Worm (Caenorhabditis elegans) whole organism, L3 larva: ENCODE results near the gene nas-11.

Source experiments
- R02D3.7 ChIP-seq: fragments of 150-350 bp; optimal IDR thresholded peaks from 2 replicates; lab custom pipeline; 2014; ENCODE audit warnings: missing biosample characterization, missing genetic modification characterization
- ZK546.5 ChIP-seq: sonication (generic microtip); optimal IDR thresholded peaks from 2 replicates; lab custom pipeline; 2017; ENCODE audit warnings: missing biosample characterization, missing genetic modification characterization
- aly-2 ChIP-seq: fragments of 150-350 bp; optimal IDR thresholded peaks from 2 replicates; lab custom pipeline; 2014; ENCODE audit warnings: missing biosample characterization, missing genetic modification characterization
- ama-1 ChIP-seq: fragments of 150-350 bp; optimal IDR thresholded peaks from 2 replicates; lab custom pipeline; 2018
- ceh-16 ChIP-seq: sonication (generic microtip); optimal IDR thresholded peaks from 2 replicates; lab custom pipeline; 2017; ENCODE audit warnings: missing biosample characterization, missing genetic modification characterization
- ceh-28 ChIP-seq: fragments of 150-350 bp; optimal IDR thresholded peaks from 2 replicates; lab custom pipeline; 2014; ENCODE audit warnings: missing biosample characterization, missing genetic modification reagents, missing genetic modification characterization
- ceh-82 ChIP-seq: fragments of 150-350 bp; optimal IDR thresholded peaks from 2 replicates; lab custom pipeline; 2014; ENCODE audit warnings: missing biosample characterization, missing genetic modification characterization
- egl-27 ChIP-seq: sonication (generic microtip); optimal IDR thresholded peaks from 4 replicates; lab custom pipeline; 2017; ENCODE audit warnings: missing biosample characterization, missing genetic modification reagents, missing genetic modification characterization
- egl-5 ChIP-seq: fragments of 150-350 bp; optimal IDR thresholded peaks from 2 replicates; lab custom pipeline; 2017; ENCODE audit warnings: missing biosample characterization, missing genetic modification reagents, missing genetic modification characterization, inconsistent platforms
- elt-1 ChIP-seq: fragments of 150-350 bp; optimal IDR thresholded peaks from 2 replicates; lab custom pipeline; 2014; ENCODE audit warnings: missing biosample characterization, missing genetic modification characterization
- elt-2 ChIP-seq: sonication (generic microtip); optimal IDR thresholded peaks from 2 replicates; lab custom pipeline; 2016; ENCODE audit warnings: missing genetic modification reagents, mild to moderate bottlenecking, missing genetic modification characterization, missing compliant biosample characterization
- elt-3 ChIP-seq, 3 experiments: fragments of 150-350 bp in 1 of 3; sonication (generic microtip) in 2 of 3; optimal IDR thresholded peaks; 2 replicates in 2 of 3; 4 replicates in 1 of 3; lab custom pipeline; 2014 to 2017; ENCODE audit warnings: missing biosample characterization in 3 of 3, missing genetic modification characterization in 3 of 3
- eor-1 ChIP-seq, 2 experiments: fragments of 150-350 bp; optimal IDR thresholded peaks; 2 replicates each; lab custom pipeline; 2014 to 2018; ENCODE audit warnings: missing biosample characterization in 2 of 2, missing genetic modification characterization in 2 of 2
- fkh-10 ChIP-seq: sonication (generic microtip); optimal IDR thresholded peaks from 2 replicates; lab custom pipeline; 2017; ENCODE audit warnings: missing biosample characterization, missing genetic modification reagents, missing genetic modification characterization
- fkh-2 ChIP-seq: fragments of 150-350 bp; optimal IDR thresholded peaks from 2 replicates; lab custom pipeline; 2014; ENCODE audit warnings: missing biosample characterization, missing genetic modification reagents, missing genetic modification characterization
- fos-1 ChIP-seq: fragments of 150-350 bp; optimal IDR thresholded peaks from 2 replicates; lab custom pipeline; 2014; ENCODE audit warnings: missing biosample characterization, missing genetic modification characterization
- hmg-11 ChIP-seq: sonication (generic microtip); optimal IDR thresholded peaks from 2 replicates; lab custom pipeline; 2016; ENCODE audit warnings: missing genetic modification characterization, missing compliant biosample characterization
- jun-1 ChIP-seq: fragments of 150-350 bp; optimal IDR thresholded peaks from 2 replicates; lab custom pipeline; 2014; ENCODE audit warnings: missing biosample characterization, missing genetic modification reagents, missing genetic modification characterization
- lin-15B ChIP-seq: fragments of 150-350 bp; optimal IDR thresholded peaks from 2 replicates; lab custom pipeline; 2014; ENCODE audit warnings: missing biosample characterization, missing genetic modification characterization
- lin-39 ChIP-seq: fragments of 150-350 bp; optimal IDR thresholded peaks from 2 replicates; lab custom pipeline; 2018; ENCODE audit warnings: missing biosample characterization, missing genetic modification reagents, missing genetic modification characterization
- lsy-12 ChIP-seq: sonication (generic microtip); optimal IDR thresholded peaks from 2 replicates; lab custom pipeline; 2016; ENCODE audit warnings: mild to moderate bottlenecking, missing genetic modification characterization, missing compliant biosample characterization
- mdl-1 ChIP-seq: fragments of 150-350 bp; optimal IDR thresholded peaks from 2 replicates; lab custom pipeline; 2014; ENCODE audit warnings: missing biosample characterization, missing genetic modification characterization
- mml-1 ChIP-seq: fragments of 150-350 bp; sonication (generic microtip); optimal IDR thresholded peaks from 3 replicates; lab custom pipeline; 2014; ENCODE audit warnings: missing biosample characterization, missing genetic modification characterization
- nfya-1 ChIP-seq: sonication (generic microtip); optimal IDR thresholded peaks from 2 replicates; lab custom pipeline; 2017; ENCODE audit warnings: missing genetic modification characterization, mild to moderate bottlenecking, missing compliant biosample characterization, antibody characterized with exemption, moderate library complexity; ENCODE audit not compliant: insufficient read depth
- nhr-11 ChIP-seq: fragments of 150-350 bp; optimal IDR thresholded peaks from 2 replicates; lab custom pipeline; 2014; ENCODE audit warnings: missing biosample characterization, missing genetic modification characterization
- nhr-12 ChIP-seq: fragments of 150-350 bp; optimal IDR thresholded peaks from 2 replicates; lab custom pipeline; 2014; ENCODE audit warnings: missing biosample characterization, missing genetic modification characterization
- nhr-23 ChIP-seq: fragments of 150-350 bp; optimal IDR thresholded peaks from 2 replicates; lab custom pipeline; 2014; ENCODE audit warnings: missing biosample characterization, missing genetic modification reagents, missing genetic modification characterization
- nhr-25 ChIP-seq: sonication (generic microtip); optimal IDR thresholded peaks from 2 replicates; lab custom pipeline; 2017; ENCODE audit warnings: missing biosample characterization, missing genetic modification characterization
- nhr-28 ChIP-seq: fragments of 150-350 bp; optimal IDR thresholded peaks from 2 replicates; lab custom pipeline; 2014; ENCODE audit warnings: missing biosample characterization, missing genetic modification characterization
- nhr-43 ChIP-seq: sonication (generic microtip); optimal IDR thresholded peaks from 2 replicates; lab custom pipeline; 2016; ENCODE audit warnings: mild to moderate bottlenecking, missing genetic modification characterization, missing compliant biosample characterization; ENCODE audit not compliant: poor library complexity, severe bottlenecking
- nhr-67 ChIP-seq: fragments of 150-350 bp; optimal IDR thresholded peaks from 2 replicates; lab custom pipeline; 2014; ENCODE audit warnings: missing biosample characterization, missing genetic modification characterization
- nhr-76 ChIP-seq: fragments of 150-350 bp; sonication (generic microtip); optimal IDR thresholded peaks from 5 replicates; lab custom pipeline; 2014; ENCODE audit warnings: missing biosample characterization, missing genetic modification characterization
- nhr-77 ChIP-seq: fragments of 150-350 bp; optimal IDR thresholded peaks from 2 replicates; lab custom pipeline; 2014; ENCODE audit warnings: missing biosample characterization, missing genetic modification characterization
- pha-4 ChIP-seq: fragments of 150-350 bp; optimal IDR thresholded peaks from 2 replicates; lab custom pipeline; 2014; ENCODE audit warnings: missing biosample characterization, missing genetic modification reagents, missing genetic modification characterization
- pqm-1 ChIP-seq: fragments of 150-350 bp; optimal IDR thresholded peaks from 2 replicates; lab custom pipeline; 2017; ENCODE audit warnings: missing biosample characterization, missing genetic modification characterization, inconsistent platforms
- sea-2 ChIP-seq: fragments of 150-350 bp; sonication (generic microtip); optimal IDR thresholded peaks from 4 replicates; lab custom pipeline; 2014; ENCODE audit warnings: missing biosample characterization, missing genetic modification reagents, missing genetic modification characterization
- skn-1 ChIP-seq: fragments of 150-350 bp; optimal IDR thresholded peaks from 2 replicates; lab custom pipeline; 2014; ENCODE audit warnings: missing biosample characterization, missing genetic modification characterization
- snpc-4 ChIP-seq: fragments of 150-350 bp; optimal IDR thresholded peaks from 2 replicates; lab custom pipeline; 2014; ENCODE audit warnings: missing biosample characterization, missing genetic modification characterization
- tbx-2 ChIP-seq: sonication (generic microtip); optimal IDR thresholded peaks from 2 replicates; lab custom pipeline; 2016; ENCODE audit warnings: mild to moderate bottlenecking, missing genetic modification characterization, missing compliant biosample characterization
- unc-39 ChIP-seq: sonication (generic microtip); optimal IDR thresholded peaks from 4 replicates; lab custom pipeline; 2017; ENCODE audit warnings: missing biosample characterization, missing genetic modification characterization
- unc-62 ChIP-seq: fragments of 150-350 bp; sonication (generic microtip); optimal IDR thresholded peaks from 4 replicates; lab custom pipeline; 2014; ENCODE audit warnings: missing biosample characterization, missing genetic modification reagents, missing genetic modification characterization
- zag-1 ChIP-seq: fragments of 150-350 bp; optimal IDR thresholded peaks from 2 replicates; lab custom pipeline; 2014; ENCODE audit warnings: missing biosample characterization, missing genetic modification characterization
- ztf-11 ChIP-seq: fragments of 150-350 bp; optimal IDR thresholded peaks from 2 replicates; lab custom pipeline; 2014; ENCODE audit warnings: missing biosample characterization, missing genetic modification characterization
- ztf-4 ChIP-seq: fragments of 150-350 bp; optimal IDR thresholded peaks from 2 replicates; lab custom pipeline; 2014; ENCODE audit warnings: missing biosample characterization, missing genetic modification characterization

The nas-11 gene

DNA sequence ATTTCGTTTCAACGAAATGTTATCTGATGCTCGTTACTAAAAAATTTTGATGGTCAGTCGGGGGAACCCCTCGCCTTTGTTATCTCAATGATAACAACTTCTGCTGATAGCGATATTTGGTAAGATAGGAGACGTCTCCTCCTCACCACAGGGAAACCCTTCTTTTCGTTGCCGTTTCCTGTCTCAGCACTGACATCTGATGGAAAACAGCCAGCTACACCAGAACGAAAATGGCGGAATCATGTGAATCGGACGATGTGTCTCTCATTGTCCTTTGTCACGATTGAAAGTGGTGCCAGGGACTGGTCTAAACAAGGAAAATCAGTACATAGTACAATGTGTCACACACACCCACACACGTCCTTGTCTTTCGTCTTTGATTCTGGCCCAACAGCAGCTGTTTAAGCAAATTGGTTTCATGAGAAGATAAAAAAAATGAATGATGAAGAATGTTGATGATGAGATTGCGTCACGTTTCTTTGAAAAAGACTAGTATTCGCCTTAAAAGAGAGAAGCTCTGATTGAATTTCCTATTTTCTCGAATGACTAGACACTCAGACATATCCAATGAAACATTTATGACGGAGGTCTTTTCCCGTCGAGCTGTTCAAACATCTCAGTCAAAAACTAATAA lies 23.1 kb downstream of the nas-11 start (continued):
- peak; percentile 50 for TF ChIP-seq mml-1 (tag; lab: Kevin White, UChicago)
- peak; percentile 84 to 98 (median 86) for TF ChIP-seq elt-3 (tag; optimal IDR thresholded peaks at IDR 0.05; lab: Kevin White, UChicago)
- peak; percentile 94 for TF ChIP-seq elt-2 (tag; lab: Kevin White, UChicago)
- peak; percentile 90 for TF ChIP-seq fkh-10 (GFP tag; lab: Kevin White, UChicago)
- no peak for TF ChIP-seq aly-2 (tag; lab: Kevin White, UChicago)
- TF ChIP-seq nhr-67 (tag; lab: Kevin White, UChicago), result no peak
- no peak for TF ChIP-seq nhr-28 (tag; lab: Kevin White, UChicago)
- TF ChIP-seq unc-62, result peak; percentile 59
- peak; percentile 16 for TF ChIP-seq skn-1 (tag; lab: Kevin White, UChicago)
- no peak for TF ChIP-seq eor-1 (tag; optimal IDR thresholded peaks at IDR 0.05; lab: Kevin White, UChicago)
- TF ChIP-seq fkh-2 (tag; lab: Kevin White, UChicago), result no peak

- TF ChIP-seq nhr-76 (tag; lab: Kevin White, UChicago), result peak; percentile 2
- peak; percentile 97 for TF ChIP-seq pha-4 (tag; lab: Kevin White, UChicago)
- TF ChIP-seq nhr-67 (tag; lab: Kevin White, UChicago), result no peak
- TF ChIP-seq ceh-16 (tag; lab: Kevin White, UChicago), result no peak
- peak; percentile 92 for TF ChIP-seq elt-2 (tag; lab: Kevin White, UChicago)
- TF ChIP-seq fos-1 (tag; lab: Kevin White, UChicago), result peak; percentile 84
- TF ChIP-seq lsy-12, result peak; percentile 53
- no peak for TF ChIP-seq nhr-12 (tag; lab: Kevin White, UChicago)
- no peak for TF ChIP-seq ama-1
- TF ChIP-seq hmg-11 (tag; lab: Kevin White, UChicago), result peak; percentile 61
- TF ChIP-seq nhr-43, result peak; percentile 98
- peak; percentile 78 for TF ChIP-seq pqm-1 (tag; lab: Kevin White, UChicago)
- peak; percentile 89 for TF ChIP-seq tbx-2
- TF ChIP-seq sea-2 (GFP tag; lab: Kevin White, UChicago), result peak; percentile 66
- peak; percentile 98 for TF ChIP-seq nhr-23 (tag; lab: Kevin White, UChicago)
- peak; percentile 100 for TF ChIP-seq mdl-1 (tag; lab: Kevin White, UChicago)
- TF ChIP-seq unc-62, result peak; percentile 77
- TF ChIP-seq lin-15B, result no peak
- peak; percentile 87 for TF ChIP-seq elt-1 (tag; lab: Kevin White, UChicago)
- TF ChIP-seq nhr-25 (tag; lab: Kevin White, UChicago), result peak; percentile 94
- TF ChIP-seq ztf-4 (tag; lab: Kevin White, UChicago), result peak; percentile 58
- TF ChIP-seq mml-1 (tag; lab: Kevin White, UChicago), result peak; percentile 94
- peak; percentile 81 for TF ChIP-seq nfya-1 (tag; lab: Kevin White, UChicago)
- TF ChIP-seq lin-39 (tag; lab: Kevin White, UChicago), result peak; percentile 44
- TF ChIP-seq unc-39 (tag; lab: Kevin White, UChicago), result no peak
- TF ChIP-seq elt-3 (tag; optimal IDR thresholded peaks at IDR 0.05; lab: Kevin White, UChicago), result peak; percentile 61 to 89 (median 78)
- TF ChIP-seq aly-2 (tag; lab: Kevin White, UChicago), result no peak
- TF ChIP-seq nhr-11 (tag; lab: Kevin White, UChicago), result peak; percentile 55
- TF ChIP-seq egl-5 (tag; lab: Kevin White, UChicago), result peak; percentile 85
- TF ChIP-seq ceh-82 (tag; lab: Kevin White, UChicago), result peak; percentile 38
- peak; percentile 55 for TF ChIP-seq fkh-10 (GFP tag; lab: Kevin White, UChicago)
- TF ChIP-seq ceh-28, result peak; percentile 77
- no peak for TF ChIP-seq zag-1 (tag; lab: Kevin White, UChicago)
- TF ChIP-seq fkh-2 (tag; lab: Kevin White, UChicago), result no peak
- TF ChIP-seq egl-27 (tag; lab: Kevin White, UChicago), result no peak
- TF ChIP-seq R02D3.7 (tag; lab: Kevin White, UChicago), result peak; percentile 68
- no peak for TF ChIP-seq skn-1 (tag; lab: Kevin White, UChicago)
- TF ChIP-seq ztf-11 (tag; lab: Kevin White, UChicago), result no peak
- TF ChIP-seq snpc-4 (tag; lab: Kevin White, UChicago), result peak; percentile 63
- peak; percentile 84 for TF ChIP-seq jun-1 (tag; lab: Kevin White, UChicago)
- no peak for TF ChIP-seq eor-1 (tag; optimal IDR thresholded peaks at IDR 0.05; lab: Kevin White, UChicago)
- TF ChIP-seq nhr-77 (tag; lab: Kevin White, UChicago), result no peak
- no peak for TF ChIP-seq ZK546.5
These were observed 24.1 kb downstream of the nas-11 start for ce11 chrX:6737329-6738008.
